Worm (Caenorhabditis elegans) whole organism, L1 larva: ENCODE data around the gene rmd-1.

ENCODE experiments used
- F16B12.6 ChIP-seq: fragments of 150-350 bp; optimal IDR thresholded peaks from 2 replicates; lab custom pipeline; 2014; ENCODE audit warnings: missing biosample characterization, missing genetic modification characterization
- Y116A8C.19 ChIP-seq: sonication (generic microtip); optimal IDR thresholded peaks from 2 replicates; lab custom pipeline; 2016; ENCODE audit warnings: missing compliant biosample characterization, missing genetic modification characterization, borderline replicate concordance
- alr-1 ChIP-seq: fragments of 200-800 bp; sonication (Bioruptor generic); optimal IDR thresholded peaks from 2 replicates; lab custom pipeline; 2018; ENCODE audit warnings: borderline replicate concordance, mild to moderate bottlenecking, missing genetic modification characterization, missing compliant biosample characterization
- aly-2 ChIP-seq: fragments of 150-350 bp; optimal IDR thresholded peaks from 2 replicates; lab custom pipeline; 2014; ENCODE audit warnings: missing biosample characterization, missing genetic modification characterization
- ama-1 ChIP-seq: fragments of 150-350 bp; optimal IDR thresholded peaks from 2 replicates; lab custom pipeline; 2014
- blmp-1 ChIP-seq: fragments of 150-350 bp; optimal IDR thresholded peaks from 2 replicates; lab custom pipeline; 2014; ENCODE audit warnings: missing biosample characterization, missing genetic modification characterization
- ceh-63 ChIP-seq: fragments of 200-800 bp; sonication (Bioruptor generic); optimal IDR thresholded peaks from 2 replicates; lab custom pipeline; 2018; ENCODE audit warnings: mild to moderate bottlenecking, missing genetic modification characterization, missing compliant biosample characterization
- ceh-8 ChIP-seq: fragments of 200-800 bp; sonication (Bioruptor generic); optimal IDR thresholded peaks from 2 replicates; lab custom pipeline; 2018; ENCODE audit warnings: mild to moderate bottlenecking, missing genetic modification characterization, moderate library complexity, missing compliant biosample characterization
- dpl-1 ChIP-seq, 3 experiments: fragments of 150-350 bp in 2 of 3; sonication (generic microtip) in 1 of 3; optimal IDR thresholded peaks; 2 replicates each; lab custom pipeline; 2014 to 2017; ENCODE audit warnings: missing biosample characterization in 3 of 3, missing genetic modification characterization in 3 of 3, missing genetic modification reagents in 3 of 3
- efl-1 ChIP-seq, 4 experiments: fragments of 150-350 bp; optimal IDR thresholded peaks in 3 of 4; peaks in 1 of 4; 1 replicate in 1 of 4; 2 replicates in 3 of 4; lab custom pipeline; 2014; ENCODE audit warnings: missing biosample characterization in 2 of 4, missing genetic modification characterization in 2 of 4, missing genetic modification reagents in 2 of 4
- efl-3 ChIP-seq: fragments of 200-800 bp; sonication (Bioruptor generic); optimal IDR thresholded peaks from 2 replicates; lab custom pipeline; 2018; ENCODE audit warnings: mild to moderate bottlenecking, missing genetic modification characterization, missing compliant biosample characterization
- elt-2 ChIP-seq: sonication (generic microtip); optimal IDR thresholded peaks from 2 replicates; lab custom pipeline; 2016; ENCODE audit warnings: missing genetic modification characterization, mild to moderate bottlenecking, inconsistent platforms, missing compliant biosample characterization, missing genetic modification reagents
- elt-3 ChIP-seq, 6 experiments: fragments of 150-350 bp in 1 of 6; sonication (generic microtip); optimal IDR thresholded peaks; 2 replicates each; lab custom pipeline; 2017 to 2018; ENCODE audit warnings: missing biosample characterization in 6 of 6, missing genetic modification characterization in 6 of 6, inconsistent platforms in 1 of 6
- grh-1 ChIP-seq: fragments of 200-800 bp; sonication (Bioruptor generic); IDR thresholded peaks from 2 replicates; pipeline ENCODE4 v1.3.6; 2022; ENCODE audit warnings: missing genetic modification reagents, missing genetic modification characterization, missing compliant biosample characterization
- hlh-4 ChIP-seq: sonication (generic microtip); optimal IDR thresholded peaks from 2 replicates; lab custom pipeline; 2016; ENCODE audit warnings: mild to moderate bottlenecking, missing genetic modification characterization, missing compliant biosample characterization
- isw-1 ChIP-seq: fragments of 200-800 bp; sonication (Bioruptor generic); IDR thresholded peaks from 2 replicates; pipeline ENCODE4 v1.3.6; 2022; ENCODE audit warnings: missing genetic modification characterization, missing compliant biosample characterization
- lin-35 ChIP-seq, 2 experiments: fragments of 150-350 bp; optimal IDR thresholded peaks; 2 replicates each; lab custom pipeline; 2014; ENCODE audit warnings: missing biosample characterization in 2 of 2, missing genetic modification characterization in 2 of 2, missing genetic modification reagents in 2 of 2
- lin-39 ChIP-seq: fragments of 150-350 bp; optimal IDR thresholded peaks from 2 replicates; lab custom pipeline; 2014; ENCODE audit warnings: missing biosample characterization, missing genetic modification reagents, missing genetic modification characterization
- lsy-2 ChIP-seq, 2 experiments: fragments of 150-350 bp; optimal IDR thresholded peaks; 2 replicates each; lab custom pipeline; 2014; ENCODE audit warnings: missing biosample characterization in 2 of 2, missing genetic modification characterization in 2 of 2
- nhr-19 ChIP-seq: fragments of 200-800 bp; sonication (Bioruptor generic); conservative IDR thresholded peaks from 2 replicates; pipeline ENCODE4 v1.3.6; 2022; ENCODE audit warnings: missing genetic modification characterization, missing compliant biosample characterization
- nhr-20 ChIP-seq: sonication (generic microtip); optimal IDR thresholded peaks from 2 replicates; lab custom pipeline; 2016; ENCODE audit warnings: mild to moderate bottlenecking, missing genetic modification characterization, missing compliant biosample characterization
- nhr-47 ChIP-seq: sonication (generic microtip); optimal IDR thresholded peaks from 2 replicates; lab custom pipeline; 2016; ENCODE audit warnings: mild to moderate bottlenecking, missing genetic modification characterization, moderate library complexity, missing compliant biosample characterization
- nhr-71 ChIP-seq: sonication (generic microtip); optimal IDR thresholded peaks from 2 replicates; lab custom pipeline; 2016; ENCODE audit warnings: mild to moderate bottlenecking, missing genetic modification characterization, moderate library complexity, missing compliant biosample characterization
- nhr-85 ChIP-seq: sonication (generic microtip); peaks from one replicate; lab custom pipeline; 2016; ENCODE audit warnings: missing genetic modification characterization, inconsistent platforms, missing compliant biosample characterization
- nhr-90 ChIP-seq: sonication (generic microtip); optimal IDR thresholded peaks from 2 replicates; lab custom pipeline; 2016; ENCODE audit warnings: mild to moderate bottlenecking, missing genetic modification characterization, missing compliant biosample characterization; ENCODE audit not compliant: poor library complexity
- snu-23 ChIP-seq: sonication (generic microtip); optimal IDR thresholded peaks from 2 replicates; lab custom pipeline; 2016; ENCODE audit warnings: missing genetic modification characterization, missing compliant biosample characterization
- sptf-1 ChIP-seq: fragments of 150-350 bp; optimal IDR thresholded peaks from 2 replicates; lab custom pipeline; 2014; ENCODE audit warnings: missing biosample characterization, missing genetic modification characterization
- unc-130 ChIP-seq: fragments of 150-350 bp; optimal IDR thresholded peaks from 2 replicates; lab custom pipeline; 2017; ENCODE audit warnings: missing biosample characterization, missing genetic modification characterization, inconsistent platforms
- unc-62 ChIP-seq: fragments of 150-350 bp; optimal IDR thresholded peaks from 2 replicates; lab custom pipeline; 2014; ENCODE audit warnings: missing biosample characterization, missing genetic modification reagents, missing genetic modification characterization
- unc-86 ChIP-seq: sonication (generic microtip); optimal IDR thresholded peaks from 2 replicates; lab custom pipeline; 2016; ENCODE audit warnings: missing genetic modification characterization, missing compliant biosample characterization
- xbp-1 ChIP-seq: sonication (generic microtip); optimal IDR thresholded peaks from 2 replicates; lab custom pipeline; 2016; ENCODE audit warnings: missing genetic modification characterization, missing compliant biosample characterization
- ztf-11 ChIP-seq, 2 experiments: sonication (generic microtip); optimal IDR thresholded peaks; 2 replicates each; lab custom pipeline; 2016 to 2017; ENCODE audit warnings: missing genetic modification characterization in 2 of 2, missing biosample characterization in 1 of 2, missing compliant biosample characterization in 1 of 2
- ztf-4 ChIP-seq: fragments of 150-350 bp; optimal IDR thresholded peaks from 2 replicates; lab custom pipeline; 2014; ENCODE audit warnings: missing biosample characterization, missing genetic modification characterization

The rmd-1 gene

ce11 chrIII:9780665-9781304 lies 21.9 kb downstream of the rmd-1 start, which contains the start of gene vha-1 (continued):
- TF ChIP-seq hlh-4 (tag; lab: Kevin White, UChicago) (no peak), unc-130 (tag; lab: Kevin White, UChicago) (peak; percentile 73), nhr-19 (GFP tag; lab: Robert Waterston, UW) (peak; percentile 53), isw-1 (GFP tag; lab: Robert Waterston, UW) (peak; percentile 73), nhr-90 (tag; lab: Kevin White, UChicago) (peak; percentile 71), nhr-20 (tag; lab: Kevin White, UChicago) (peak; percentile 88), nhr-47 (tag; lab: Kevin White, UChicago) (peak; percentile 78), F16B12.6 (peak; percentile 64), ceh-63 (GFP tag; lab: Kevin White, UChicago) (no peak), efl-3 (no peak)

- TF ChIP-seq lin-39 (tag; lab: Kevin White, UChicago) = no peak
- no peak for TF ChIP-seq xbp-1 (tag; lab: Kevin White, UChicago)
- 0 out of 2 replicates have a peak, but pooled peaks have one; percentile 10 for TF ChIP-seq grh-1
- TF ChIP-seq Y116A8C.19 (tag; lab: Kevin White, UChicago) = no peak
- TF ChIP-seq dpl-1 (GFP tag; optimal IDR thresholded peaks at IDR 0.05; lab: Kevin White, UChicago) = no peak
- TF ChIP-seq aly-2 = peak; percentile 60
- peak; percentile 8 for TF ChIP-seq ceh-63 (GFP tag; lab: Kevin White, UChicago)
- TF ChIP-seq lin-35 (GFP tag; optimal IDR thresholded peaks at IDR 0.05; lab: Kevin White, UChicago) = peak in 1 of 2 experiments; percentile 13
- TF ChIP-seq nhr-71 (tag; lab: Kevin White, UChicago) = peak; percentile 32
- TF ChIP-seq nhr-85 (tag; lab: Kevin White, UChicago) = peak; percentile 80
- peak; percentile 93 for TF ChIP-seq alr-1 (tag; lab: Kevin White, UChicago)
- no peak for TF ChIP-seq efl-3
Measured at ce11 chrIII:9782011-9782436, 23.1 kb downstream of the rmd-1 start, which contains the start of gene vha-2. Gene vha-2, plus strand, starts transcription at chrIII:9782164.

- no peak for TF ChIP-seq ztf-11 (tag; optimal IDR thresholded peaks at IDR 0.05; lab: Kevin White, UChicago)
- no peak for TF ChIP-seq efl-1 (optimal IDR thresholded peaks at IDR 0.05; lab: Kevin White, UChicago)
- peak in 1 of 2 experiments; percentile 93 for TF ChIP-seq efl-1 (GFP tag; optimal IDR thresholded peaks at IDR 0.05 in 1 of 2; lab: Kevin White, UChicago)
Measured at ce11 chrIII:9782483-9783081, 23.7 kb downstream of the rmd-1 start, which contains the start of gene R10E11.6. Gene R10E11.6, plus strand, starts transcription at chrIII:9783006.

ce11 chrIII:9783133-9783590 lies 24.3 kb downstream of the rmd-1 start:
- peak; percentile 33 for TF ChIP-seq ama-1 (lab: Kevin White, UChicago)
- TF ChIP-seq efl-1 (optimal IDR thresholded peaks at IDR 0.05; lab: Kevin White, UChicago) = peak in 1 of 2 experiments; percentile 7
- TF ChIP-seq efl-1 (GFP tag; optimal IDR thresholded peaks at IDR 0.05 in 1 of 2; lab: Kevin White, UChicago) = no peak
- TF ChIP-seq lin-35 (GFP tag; optimal IDR thresholded peaks at IDR 0.05; lab: Kevin White, UChicago) = peak in 1 of 2 experiments; percentile 4
- peak; percentile 9 for TF ChIP-seq snu-23 (GFP tag; lab: Kevin White, UChicago)
- TF ChIP-seq nhr-20 (tag; lab: Kevin White, UChicago) = peak; percentile 6
- peak; percentile 32 for TF ChIP-seq nhr-71 (tag; lab: Kevin White, UChicago)
- TF ChIP-seq blmp-1 (tag; lab: Kevin White, UChicago) = no peak
- TF ChIP-seq lsy-2 (tag; optimal IDR thresholded peaks at IDR 0.05; lab: Kevin White, UChicago) = peak in 1 of 2 experiments; percentile 37
- TF ChIP-seq ztf-4 (tag; lab: Kevin White, UChicago) = peak; percentile 43
- TF ChIP-seq elt-2 (tag; lab: Kevin White, UChicago) = peak; percentile 19
- peak; percentile 33 for TF ChIP-seq nhr-47 (tag; lab: Kevin White, UChicago)
- peak in 1 of 6 experiments; percentile 16 for TF ChIP-seq elt-3 (tag; optimal IDR thresholded peaks at IDR 0.05; lab: Kevin White, UChicago)
- TF ChIP-seq ceh-8 (GFP tag; lab: Kevin White, UChicago) = no peak
- no peak for TF ChIP-seq unc-62 (GFP tag; lab: Kevin White, UChicago)
- peak; percentile 51 for TF ChIP-seq aly-2
- no peak for TF ChIP-seq Y116A8C.19 (tag; lab: Kevin White, UChicago)
- no peak for TF ChIP-seq F16B12.6
- TF ChIP-seq nhr-85 (tag; lab: Kevin White, UChicago) = peak; percentile 23
- no peak for TF ChIP-seq sptf-1
- TF ChIP-seq nhr-90 (tag; lab: Kevin White, UChicago) = peak; percentile 36
- TF ChIP-seq nhr-19 (GFP tag; lab: Robert Waterston, UW) = peak; percentile 37
- no peak for TF ChIP-seq unc-86 (tag; lab: Kevin White, UChicago)
